Worm (Caenorhabditis elegans): ENCODE results near the gene flp-20.

ce11 chrX:9388686-9389085, 39.0 kb upstream of the flp-20 start:
- no peak for TF ChIP-seq ceh-82 (tag; optimal IDR thresholded peaks at IDR 0.05)
- TF ChIP-seq gei-8 (GFP tag; optimal IDR thresholded peaks at IDR 0.05), result no peak
- no peak for TF ChIP-seq ztf-11 (tag; optimal IDR thresholded peaks at IDR 0.05)
- no peak for TF ChIP-seq lim-7 (GFP tag; IDR thresholded peaks at IDR 0.05)
- TF ChIP-seq nhr-111 (GFP tag; optimal IDR thresholded peaks at IDR 0.05), result no peak
- TF ChIP-seq spr-3 (GFP tag; optimal IDR thresholded peaks at IDR 0.05), result no peak
- TF ChIP-seq aha-1 (tag), result peak; percentile 93
- no peak for TF ChIP-seq R02D3.7 (tag; optimal IDR thresholded peaks at IDR 0.05)
- no peak for TF ChIP-seq nhr-77 (tag; optimal IDR thresholded peaks at IDR 0.05)

All from whole organism, L4 larva.